Fruit fly (Drosophila melanogaster): ENCODE measurements around the gene Ac76E.

DNA sequence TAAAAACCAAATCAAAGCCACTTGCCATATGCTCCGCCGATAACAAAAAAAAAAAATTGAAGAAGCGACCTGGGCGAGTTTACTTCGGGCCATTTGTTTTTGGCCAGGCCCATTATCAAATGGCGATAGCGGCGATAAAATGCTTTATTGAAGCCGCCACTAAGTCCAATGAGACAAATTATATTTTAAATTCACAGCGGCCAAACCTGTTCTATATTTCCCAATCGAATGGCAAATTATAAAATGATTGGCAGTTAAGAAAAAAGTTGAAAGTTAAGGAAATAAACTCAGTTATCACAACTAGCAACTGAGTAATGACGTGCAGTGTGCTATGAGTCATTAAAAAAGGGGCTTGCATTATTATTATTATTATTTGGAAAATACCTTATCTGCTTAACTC is 2.1 kb downstream of the Ac76E start:
- TF ChIP-seq psq (optimal IDR thresholded peaks at IDR 0.05) (no peak), EcR (GFP tag; optimal IDR thresholded peaks at IDR 0.05) (no peak), usp (GFP tag; optimal IDR thresholded peaks at IDR 0.05) (no peak), Dll (optimal IDR thresholded peaks at IDR 0.05) (no peak)
